Worm (Caenorhabditis elegans) whole organism, L1 larva: Measurements from ENCODE around the gene F10D7.5.
A peak's percentile ranks its signal among the peaks of the same experiment; 100 is the strongest.

Experiments
- C04F5.9 ChIP-seq: sonication (generic microtip); optimal IDR thresholded peaks from 2 replicates; lab custom pipeline; 2016; ENCODE audit warnings: missing genetic modification characterization, missing compliant biosample characterization
- C34B4.2 ChIP-seq: sonication (generic microtip); optimal IDR thresholded peaks from 2 replicates; lab custom pipeline; 2017; ENCODE audit warnings: mild to moderate bottlenecking, missing genetic modification characterization, missing compliant biosample characterization
- Y116A8C.19 ChIP-seq: sonication (generic microtip); optimal IDR thresholded peaks from 2 replicates; lab custom pipeline; 2016; ENCODE audit warnings: missing compliant biosample characterization, missing genetic modification characterization, borderline replicate concordance
- ceh-88 ChIP-seq: fragments of 200-800 bp; sonication (Bioruptor generic); IDR thresholded peaks from 2 replicates; pipeline ENCODE4 v1.3.6; 2022; ENCODE audit warnings: missing genetic modification characterization, missing compliant biosample characterization
- ces-1 ChIP-seq: fragments of 150-350 bp; optimal IDR thresholded peaks from 2 replicates; lab custom pipeline; 2014; ENCODE audit warnings: missing biosample characterization, missing genetic modification reagents, missing genetic modification characterization
- efl-3 ChIP-seq: fragments of 200-800 bp; sonication (Bioruptor generic); optimal IDR thresholded peaks from 2 replicates; lab custom pipeline; 2018; ENCODE audit warnings: mild to moderate bottlenecking, missing genetic modification characterization, missing compliant biosample characterization
- ets-5 ChIP-seq: fragments of 200-800 bp; sonication (Bioruptor generic); IDR thresholded peaks from 2 replicates; pipeline ENCODE4 v1.3.6; 2022; ENCODE audit warnings: missing genetic modification characterization, missing compliant biosample characterization
- fkh-10 ChIP-seq: sonication (generic microtip); optimal IDR thresholded peaks from 2 replicates; lab custom pipeline; 2017; ENCODE audit warnings: missing biosample characterization, missing genetic modification reagents, missing genetic modification characterization
- fkh-8 ChIP-seq: sonication (generic microtip); optimal IDR thresholded peaks from 2 replicates; lab custom pipeline; 2016; ENCODE audit warnings: mild to moderate bottlenecking, missing genetic modification characterization, missing compliant biosample characterization
- fos-1 ChIP-seq: fragments of 150-350 bp; optimal IDR thresholded peaks from 2 replicates; lab custom pipeline; 2014; ENCODE audit warnings: missing biosample characterization, missing genetic modification characterization
- hlh-17 ChIP-seq: fragments of 200-800 bp; sonication (Bioruptor generic); optimal IDR thresholded peaks from 2 replicates; lab custom pipeline; 2018; ENCODE audit warnings: missing genetic modification characterization, mild to moderate bottlenecking, missing compliant biosample characterization, moderate library complexity, borderline replicate concordance
- hpl-2 ChIP-seq: fragments of 150-350 bp; optimal IDR thresholded peaks from 2 replicates; lab custom pipeline; 2014; ENCODE audit warnings: missing biosample characterization, missing genetic modification reagents, missing genetic modification characterization
- isw-1 ChIP-seq: fragments of 200-800 bp; sonication (Bioruptor generic); IDR thresholded peaks from 2 replicates; pipeline ENCODE4 v1.3.6; 2022; ENCODE audit warnings: missing genetic modification characterization, missing compliant biosample characterization
- lin-15B ChIP-seq: fragments of 150-350 bp; sonication (generic microtip); optimal IDR thresholded peaks from 3 replicates; lab custom pipeline; 2014; ENCODE audit warnings: missing biosample characterization, missing genetic modification characterization
- lin-35 ChIP-seq, 2 experiments: fragments of 150-350 bp; optimal IDR thresholded peaks; 2 replicates each; lab custom pipeline; 2014; ENCODE audit warnings: missing biosample characterization in 2 of 2, missing genetic modification characterization in 2 of 2, missing genetic modification reagents in 2 of 2
- lin-39 ChIP-seq: fragments of 150-350 bp; optimal IDR thresholded peaks from 2 replicates; lab custom pipeline; 2014; ENCODE audit warnings: missing biosample characterization, missing genetic modification reagents, missing genetic modification characterization
- lsy-2 ChIP-seq, 2 experiments: fragments of 150-350 bp; optimal IDR thresholded peaks; 2 replicates each; lab custom pipeline; 2014; ENCODE audit warnings: missing biosample characterization in 2 of 2, missing genetic modification characterization in 2 of 2
- mdl-1 ChIP-seq, 2 experiments: fragments of 150-350 bp; optimal IDR thresholded peaks; 2 replicates each; lab custom pipeline; 2014 to 2017; ENCODE audit warnings: missing biosample characterization in 2 of 2, missing genetic modification characterization in 2 of 2, inconsistent platforms in 1 of 2
- mef-2 ChIP-seq: fragments of 150-350 bp; optimal IDR thresholded peaks from 2 replicates; lab custom pipeline; 2014; ENCODE audit warnings: missing biosample characterization, missing genetic modification characterization
- mep-1 ChIP-seq: fragments of 150-350 bp; optimal IDR thresholded peaks from 2 replicates; lab custom pipeline; 2014; ENCODE audit warnings: missing biosample characterization, missing genetic modification characterization
- nhr-11 ChIP-seq: fragments of 150-350 bp; optimal IDR thresholded peaks from 2 replicates; lab custom pipeline; 2014; ENCODE audit warnings: missing biosample characterization, missing genetic modification characterization
- nhr-19 ChIP-seq: fragments of 200-800 bp; sonication (Bioruptor generic); conservative IDR thresholded peaks from 2 replicates; pipeline ENCODE4 v1.3.6; 2022; ENCODE audit warnings: missing genetic modification characterization, missing compliant biosample characterization
- nhr-20 ChIP-seq: sonication (generic microtip); optimal IDR thresholded peaks from 2 replicates; lab custom pipeline; 2016; ENCODE audit warnings: mild to moderate bottlenecking, missing genetic modification characterization, missing compliant biosample characterization
- nhr-237 ChIP-seq: fragments of 150-350 bp; optimal IDR thresholded peaks from 2 replicates; lab custom pipeline; 2014; ENCODE audit warnings: missing biosample characterization, missing genetic modification characterization
- nhr-47 ChIP-seq: sonication (generic microtip); optimal IDR thresholded peaks from 2 replicates; lab custom pipeline; 2016; ENCODE audit warnings: mild to moderate bottlenecking, missing genetic modification characterization, moderate library complexity, missing compliant biosample characterization
- nhr-71 ChIP-seq: sonication (generic microtip); optimal IDR thresholded peaks from 2 replicates; lab custom pipeline; 2016; ENCODE audit warnings: mild to moderate bottlenecking, missing genetic modification characterization, moderate library complexity, missing compliant biosample characterization
- nhr-77 ChIP-seq: fragments of 150-350 bp; optimal IDR thresholded peaks from 2 replicates; lab custom pipeline; 2014; ENCODE audit warnings: missing biosample characterization, missing genetic modification characterization
- nhr-90 ChIP-seq: sonication (generic microtip); optimal IDR thresholded peaks from 2 replicates; lab custom pipeline; 2016; ENCODE audit warnings: mild to moderate bottlenecking, missing genetic modification characterization, missing compliant biosample characterization; ENCODE audit not compliant: poor library complexity
- pax-3 ChIP-seq: fragments of 200-800 bp; sonication (Bioruptor generic); optimal IDR thresholded peaks from 2 replicates; lab custom pipeline; 2018; ENCODE audit warnings: mild to moderate bottlenecking, missing genetic modification characterization, moderate library complexity, missing compliant biosample characterization
- rnt-1 ChIP-seq: sonication (generic microtip); optimal IDR thresholded peaks from 2 replicates; lab custom pipeline; 2016; ENCODE audit warnings: mild to moderate bottlenecking, missing genetic modification characterization, moderate library complexity, missing compliant biosample characterization
- skn-1 ChIP-seq: fragments of 150-350 bp; optimal IDR thresholded peaks from 2 replicates; lab custom pipeline; 2014; ENCODE audit warnings: missing biosample characterization, missing genetic modification characterization
- snpc-4 ChIP-seq: fragments of 150-350 bp; optimal IDR thresholded peaks from 2 replicates; lab custom pipeline; 2014; ENCODE audit warnings: missing biosample characterization, missing genetic modification characterization
- snu-23 ChIP-seq: sonication (generic microtip); optimal IDR thresholded peaks from 2 replicates; lab custom pipeline; 2016; ENCODE audit warnings: missing genetic modification characterization, missing compliant biosample characterization
- sox-4 ChIP-seq: sonication (generic microtip); optimal IDR thresholded peaks from 2 replicates; lab custom pipeline; 2016; ENCODE audit warnings: missing genetic modification characterization, missing compliant biosample characterization
- sptf-1 ChIP-seq: fragments of 150-350 bp; optimal IDR thresholded peaks from 2 replicates; lab custom pipeline; 2014; ENCODE audit warnings: missing biosample characterization, missing genetic modification characterization
- tbx-2 ChIP-seq: sonication (generic microtip); optimal IDR thresholded peaks from 2 replicates; lab custom pipeline; 2016; ENCODE audit warnings: missing genetic modification characterization, missing compliant biosample characterization
- unc-30 ChIP-seq: sonication (generic microtip); optimal IDR thresholded peaks from 2 replicates; lab custom pipeline; 2017; ENCODE audit warnings: missing biosample characterization, missing genetic modification characterization
- unc-86 ChIP-seq: sonication (generic microtip); optimal IDR thresholded peaks from 2 replicates; lab custom pipeline; 2016; ENCODE audit warnings: missing genetic modification characterization, missing compliant biosample characterization
- unc-98 ChIP-seq: fragments of 200-800 bp; sonication (Bioruptor generic); IDR thresholded peaks from 2 replicates; pipeline ENCODE4 v1.3.6; 2022; ENCODE audit warnings: missing genetic modification characterization, missing compliant biosample characterization
- vab-15 ChIP-seq: sonication (generic microtip); optimal IDR thresholded peaks from 2 replicates; lab custom pipeline; 2017; ENCODE audit warnings: missing genotype, mild to moderate bottlenecking, missing genetic modification characterization, missing compliant biosample characterization
- xbp-1 ChIP-seq: sonication (generic microtip); optimal IDR thresholded peaks from 2 replicates; lab custom pipeline; 2016; ENCODE audit warnings: missing genetic modification characterization, missing compliant biosample characterization
- ztf-11 ChIP-seq, 2 experiments: sonication (generic microtip); optimal IDR thresholded peaks; 2 replicates each; lab custom pipeline; 2016 to 2017; ENCODE audit warnings: missing genetic modification characterization in 2 of 2, missing biosample characterization in 1 of 2, missing compliant biosample characterization in 1 of 2
- ztf-4 ChIP-seq: fragments of 150-350 bp; optimal IDR thresholded peaks from 2 replicates; lab custom pipeline; 2014; ENCODE audit warnings: missing biosample characterization, missing genetic modification characterization

The F10D7.5 gene

DNA sequence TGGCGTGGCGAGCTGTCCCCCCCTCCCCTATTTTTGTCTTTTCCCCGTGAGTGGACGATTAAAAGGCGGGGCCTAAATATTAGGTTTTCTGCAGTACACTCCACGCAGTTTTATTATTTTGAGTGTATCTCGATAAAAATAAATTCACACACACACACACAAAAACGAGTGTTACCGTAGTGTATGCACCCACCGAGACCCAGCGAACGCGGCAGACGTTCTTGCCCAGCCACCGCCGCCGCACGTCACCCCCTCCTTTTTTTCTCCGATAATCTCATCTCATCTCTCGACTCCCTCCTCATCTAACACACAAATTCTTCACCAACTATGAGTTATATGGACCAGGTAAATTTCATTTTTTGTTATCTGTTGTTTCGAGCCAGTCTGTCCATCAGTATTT, 42.8 kb upstream of the F10D7.5 start, which contains the start of gene fubl-3 (continued):
- TF ChIP-seq pax-3 (tag; lab: Kevin White, UChicago) (no peak), unc-98 (GFP tag; lab: Robert Waterston, UW) (no peak), mef-2 (tag; lab: Kevin White, UChicago) (no peak), efl-3 (no peak), isw-1 (no peak), nhr-71 (peak; percentile 63), nhr-19 (GFP tag; lab: Robert Waterston, UW) (peak; percentile 22), fkh-10 (GFP tag; lab: Kevin White, UChicago) (no peak), tbx-2 (tag; lab: Kevin White, UChicago) (peak; percentile 8), ztf-11 (tag; optimal IDR thresholded peaks at IDR 0.05; lab: Kevin White, UChicago) (no peak), fkh-8 (tag; lab: Kevin White, UChicago) (no peak), nhr-90 (tag; lab: Kevin White, UChicago) (peak; percentile 27), lin-39 (tag; lab: Kevin White, UChicago) (no peak), C04F5.9 (tag; lab: Kevin White, UChicago) (no peak), Y116A8C.19 (tag; lab: Kevin White, UChicago) (no peak), xbp-1 (tag; lab: Kevin White, UChicago) (peak; percentile 37), hlh-17 (GFP tag; lab: Kevin White, UChicago) (no peak), mep-1 (tag; lab: Kevin White, UChicago) (peak; percentile 14), nhr-47 (tag; lab: Kevin White, UChicago) (peak; percentile 43), lin-35 (GFP tag; optimal IDR thresholded peaks at IDR 0.05; lab: Kevin White, UChicago) (peak in 1 of 2 experiments; percentile 43), nhr-237 (tag; lab: Kevin White, UChicago) (no peak), vab-15 (no peak), unc-30 (tag; lab: Kevin White, UChicago) (no peak), unc-86 (tag; lab: Kevin White, UChicago) (no peak), mdl-1 (tag; optimal IDR thresholded peaks at IDR 0.05; lab: Kevin White, UChicago) (peak in 1 of 2 experiments; percentile 5), sox-4 (tag; lab: Kevin White, UChicago) (no peak), fos-1 (tag; lab: Kevin White, UChicago) (no peak), nhr-11 (no peak), nhr-77 (no peak), lin-15B (tag; lab: Kevin White, UChicago) (no peak), sptf-1 (tag; lab: Kevin White, UChicago) (no peak), snu-23 (GFP tag; lab: Kevin White, UChicago) (peak; percentile 45), snpc-4 (tag; lab: Kevin White, UChicago) (peak; percentile 11), hpl-2 (GFP tag; lab: Kevin White, UChicago) (no peak), C34B4.2 (tag; lab: Kevin White, UChicago) (no peak), ceh-88 (GFP tag; lab: Robert Waterston, UW) (no peak)

DNA sequence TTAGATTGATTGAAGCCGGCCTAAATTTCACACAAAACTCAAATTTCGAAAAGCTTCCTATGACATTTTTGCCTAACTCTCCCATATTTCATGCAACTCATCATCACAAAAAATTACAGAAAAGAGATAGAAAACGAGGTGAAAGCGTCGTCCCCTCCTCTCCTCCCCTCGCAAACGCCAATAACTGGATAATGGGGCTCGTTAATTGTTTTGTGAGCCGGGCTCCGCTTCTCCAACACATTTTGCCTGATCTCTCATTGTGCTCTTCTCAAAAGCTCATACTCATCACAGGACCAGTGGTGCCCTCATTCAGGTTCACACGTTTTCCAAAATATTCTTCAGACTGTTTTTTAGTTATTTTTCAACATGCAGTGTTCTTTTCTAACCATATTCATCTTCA, 37.4 kb upstream of the F10D7.5 start, which contains the start of gene pbo-6:
pbo-6 (plus strand) TSS at position 240 of the 400 bp plus-strand sequence.
- TF ChIP-seq lsy-2 (tag; optimal IDR thresholded peaks at IDR 0.05; lab: Kevin White, UChicago), result no peak
- TF ChIP-seq nhr-20 (tag; lab: Kevin White, UChicago), result no peak
- no peak for TF ChIP-seq nhr-237 (tag; lab: Kevin White, UChicago)
- no peak for TF ChIP-seq fos-1 (tag; lab: Kevin White, UChicago)
- TF ChIP-seq nhr-47 (tag; lab: Kevin White, UChicago), result no peak
- no peak for TF ChIP-seq unc-86 (tag; lab: Kevin White, UChicago)
- no peak for TF ChIP-seq ets-5 (GFP tag; lab: Robert Waterston, UW)
- TF ChIP-seq nhr-11, result no peak
- no peak for TF ChIP-seq rnt-1 (tag; lab: Kevin White, UChicago)
- no peak for TF ChIP-seq pax-3 (tag; lab: Kevin White, UChicago)
- no peak for TF ChIP-seq ztf-4 (tag; lab: Kevin White, UChicago)
- TF ChIP-seq skn-1 (tag; lab: Kevin White, UChicago), result no peak
- no peak for TF ChIP-seq ces-1 (GFP tag; lab: Kevin White, UChicago)
- TF ChIP-seq hpl-2 (GFP tag; lab: Kevin White, UChicago), result no peak
